Worm (Caenorhabditis elegans): Measurements from ENCODE around the gene Y66D12A.10.

DNA sequence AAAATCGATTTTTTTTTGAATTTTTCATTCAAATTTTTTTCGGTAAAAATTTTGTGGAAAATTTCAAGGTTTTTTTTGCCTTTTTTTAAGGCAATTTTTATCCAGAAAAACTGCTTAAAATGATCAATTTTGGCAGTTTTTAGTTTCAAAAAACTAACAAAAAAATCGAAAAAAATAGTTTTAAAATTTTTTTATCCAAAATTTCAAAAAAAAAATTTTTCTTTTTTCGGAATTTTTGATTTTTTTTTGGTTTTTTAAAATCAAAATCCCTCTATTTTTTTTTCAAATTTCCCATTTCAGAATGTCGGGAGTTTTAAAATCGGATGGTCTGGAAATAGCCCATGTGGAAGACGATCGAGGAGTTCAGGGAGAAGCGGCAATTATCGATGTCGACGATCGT is 8.2 kb downstream of the Y66D12A.10 start, which contains the start of gene Y66D12A.8:
- TF ChIP-seq nhr-76 (tag; optimal IDR thresholded peaks at IDR 0.05): no peak
- no peak for TF ChIP-seq R02D3.7 (tag; optimal IDR thresholded peaks at IDR 0.05)
- no peak for TF ChIP-seq F37D6.2 (tag; optimal IDR thresholded peaks at IDR 0.05)
- no peak for TF ChIP-seq nhr-28 (tag; optimal IDR thresholded peaks at IDR 0.05)
- no peak for TF ChIP-seq unc-62 (GFP tag; optimal IDR thresholded peaks at IDR 0.05 in 1 of 2)
- no peak for TF ChIP-seq unc-62 (tag; optimal IDR thresholded peaks at IDR 0.05)
- no peak for TF ChIP-seq ama-1 (optimal IDR thresholded peaks at IDR 0.05)
- no peak for TF ChIP-seq zip-2 (tag; optimal IDR thresholded peaks at IDR 0.05)
- no peak for TF ChIP-seq daf-8 (GFP tag; IDR thresholded peaks at IDR 0.05)
- TF ChIP-seq fos-1 (tag; optimal IDR thresholded peaks at IDR 0.05): no peak
- no peak for TF ChIP-seq Y5F2A.4 (GFP tag; optimal IDR thresholded peaks at IDR 0.05)

Measured in whole organism, L4 larva.